Fruit fly (Drosophila melanogaster) S2 (cell line): ENCODE results near the gene Polr1H.

ENCODE experiments used
- CG8478 ChIP-seq: fragments of >200 bp; optimal IDR thresholded peaks from 2 replicates; lab custom pipeline; 2018
- CTCF ChIP-seq, 2 experiments: fragments of >200 bp; optimal IDR thresholded peaks; 2 replicates each; lab custom pipeline; 2018

dm6 chr3R:21825140-21825539, 47.5 kb upstream of the Polr1H start:
- TF ChIP-seq CTCF (optimal IDR thresholded peaks at IDR 0.05; lab: Kevin White, UChicago), result no peak
- TF ChIP-seq CG8478, result no peak
